Fruit fly (Drosophila melanogaster) whole organism, embryonic: ENCODE results near the gene CG31103.
A peak's percentile ranks its signal among the peaks of the same experiment; 100 is the strongest.

Experiments used
- Aef1 ChIP-seq: fragments of 200-800 bp; sonication (Bioruptor generic); IDR thresholded peaks from 3 replicates; pipeline ENCODE4 v1.3.6; 2022; ENCODE audit warnings: missing biosample characterization, missing genetic modification characterization
- B-H2 ChIP-seq: fragments of 200-800 bp; sonication (Bioruptor generic); optimal IDR thresholded peaks from 2 replicates; lab custom pipeline; 2018; ENCODE audit warnings: missing biosample characterization, mild to moderate bottlenecking, missing genetic modification characterization
- CG10321 ChIP-seq: fragments of 200-800 bp; sonication (Bioruptor generic); IDR thresholded peaks from 2 replicates; pipeline ENCODE4 v1.3.6; 2022; ENCODE audit warnings: missing biosample characterization, missing genetic modification characterization
- CG11085 ChIP-seq: fragments of 200-800 bp; sonication (Bioruptor generic); IDR thresholded peaks from 2 replicates; pipeline ENCODE4 v1.3.6; 2022; ENCODE audit warnings: missing biosample characterization, missing genetic modification characterization
- CG14014 ChIP-seq: fragments of 200-800 bp; sonication (Bioruptor generic); IDR thresholded peaks from 2 replicates; pipeline ENCODE4 v1.3.6; 2022; ENCODE audit warnings: missing biosample characterization, missing genetic modification characterization
- CG14860 ChIP-seq: fragments of 200-800 bp; sonication (Bioruptor generic); IDR thresholded peaks from 3 replicates; pipeline ENCODE4 v1.3.6; 2022; ENCODE audit warnings: missing biosample characterization, missing genetic modification characterization; ENCODE audit not compliant: partially characterized antibody
- CG16813 ChIP-seq: fragments of 200-800 bp; sonication (Bioruptor generic); IDR thresholded peaks from 3 replicates; pipeline ENCODE4 v1.3.6; 2022; ENCODE audit warnings: missing biosample characterization, missing genetic modification characterization; ENCODE audit not compliant: partially characterized antibody
- CG17829 ChIP-seq: fragments of 200-800 bp; optimal IDR thresholded peaks from 2 replicates; lab custom pipeline; 2019; ENCODE audit warnings: missing biosample characterization, mild to moderate bottlenecking, missing genetic modification characterization, moderate library complexity
- CG2129 ChIP-seq: fragments of 200-800 bp; sonication (Bioruptor generic); IDR thresholded peaks from 2 replicates; pipeline ENCODE4 v1.3.6; 2022; ENCODE audit warnings: missing biosample characterization, missing genetic modification characterization; ENCODE audit not compliant: partially characterized antibody
- CG30403 ChIP-seq: fragments of 200-800 bp; sonication (Bioruptor generic); optimal IDR thresholded peaks from 3 replicates; lab custom pipeline; 2016; ENCODE audit warnings: missing biosample characterization, missing genetic modification characterization
- CG32532 ChIP-seq: fragments of 200-800 bp; sonication (Bioruptor generic); IDR thresholded peaks from 2 replicates; pipeline ENCODE4 v1.3.6; 2022; ENCODE audit warnings: missing biosample characterization, missing genetic modification characterization
- CG32772 ChIP-seq: fragments of 200-800 bp; sonication (Bioruptor generic); IDR thresholded peaks from 2 replicates; pipeline ENCODE4 v1.3.6; 2022; ENCODE audit warnings: missing biosample characterization, missing genetic modification characterization
- CG3726 ChIP-seq: fragments of 200-800 bp; sonication (Bioruptor generic); IDR thresholded peaks from 3 replicates; pipeline ENCODE4, ENCODE4 v1.3.6; 2022; ENCODE audit warnings: missing biosample characterization, missing genetic modification characterization
- CG4360 ChIP-seq: fragments of 200-800 bp; sonication (Bioruptor generic); IDR thresholded peaks from 2 replicates; pipeline ENCODE4 v1.3.6; 2022; ENCODE audit warnings: missing biosample characterization, missing genetic modification characterization
- CG4404 ChIP-seq: fragments of 200-800 bp; sonication (Bioruptor generic); IDR thresholded peaks from 2 replicates; pipeline ENCODE4 v1.3.6; 2022; ENCODE audit warnings: missing biosample characterization, missing genetic modification characterization
- CG6791 ChIP-seq: fragments of 200-800 bp; sonication (Bioruptor generic); IDR thresholded peaks from 3 replicates; pipeline ENCODE4 v1.3.6; 2022; ENCODE audit warnings: missing biosample characterization, missing genetic modification characterization; ENCODE audit not compliant: partially characterized antibody
- CG7372 ChIP-seq: fragments of 200-800 bp; sonication (Bioruptor generic); IDR thresholded peaks from 2 replicates; pipeline ENCODE4 v1.3.6; 2022; ENCODE audit warnings: missing biosample characterization, missing genetic modification characterization
- CG8478 ChIP-seq: fragments of >200 bp; optimal IDR thresholded peaks from 2 replicates; lab custom pipeline; 2018
- CG9609 ChIP-seq: fragments of 200-800 bp; sonication (Bioruptor generic); optimal IDR thresholded peaks from 3 replicates; lab custom pipeline; 2016; ENCODE audit warnings: missing biosample characterization, missing genetic modification characterization
- CG9876 ChIP-seq: fragments of 200-800 bp; sonication (Bioruptor generic); optimal IDR thresholded peaks from 2 replicates; lab custom pipeline; 2016; ENCODE audit warnings: missing biosample characterization, missing genetic modification characterization
- Dad ChIP-seq: fragments of 200-800 bp; sonication (Bioruptor generic); optimal IDR thresholded peaks from 3 replicates; lab custom pipeline; 2016; ENCODE audit warnings: missing biosample characterization, missing genetic modification characterization
- HLH3B ChIP-seq: fragments of 200-800 bp; sonication (Bioruptor generic); IDR thresholded peaks from 2 replicates; pipeline ENCODE4 v1.3.6; 2022; ENCODE audit warnings: missing biosample characterization, missing genetic modification characterization
- Hey ChIP-seq: fragments of 200-800 bp; sonication (Bioruptor generic); optimal IDR thresholded peaks from 3 replicates; lab custom pipeline; 2018; ENCODE audit warnings: missing biosample characterization, mild to moderate bottlenecking, missing genetic modification characterization
- HmgZ ChIP-seq: fragments of 200-800 bp; sonication (Bioruptor generic); optimal IDR thresholded peaks from 2 replicates; lab custom pipeline; 2018; ENCODE audit warnings: missing biosample characterization, mild to moderate bottlenecking, missing genetic modification characterization
- Jarid2 ChIP-seq: fragments of 200-800 bp; sonication (Bioruptor generic); optimal IDR thresholded peaks from 3 replicates; lab custom pipeline; 2017; ENCODE audit warnings: mild to moderate bottlenecking, missing biosample characterization, missing genetic modification reagents, missing genetic modification characterization
- MBD-R2 ChIP-seq: fragments of 200-800 bp; sonication (Bioruptor generic); IDR thresholded peaks from 2 replicates; pipeline ENCODE4 v1.3.6; 2022; ENCODE audit warnings: missing biosample characterization, missing genetic modification characterization
- MESR4 ChIP-seq: fragments of 200-800 bp; sonication (Bioruptor generic); optimal IDR thresholded peaks from 2 replicates; lab custom pipeline; 2018; ENCODE audit warnings: missing biosample characterization, mild to moderate bottlenecking, missing genetic modification characterization, moderate library complexity
- Med ChIP-seq: fragments of 200-800 bp; sonication (Bioruptor generic); peaks from one replicate; lab custom pipeline; 2016; ENCODE audit warnings: missing biosample characterization, missing genetic modification characterization, mild to moderate bottlenecking, inconsistent platforms, moderate library complexity
- PHDP ChIP-seq: fragments of 200-800 bp; sonication (Bioruptor generic); optimal IDR thresholded peaks from 3 replicates; lab custom pipeline; 2018; ENCODE audit warnings: missing biosample characterization, mild to moderate bottlenecking, missing genetic modification characterization, moderate library complexity
- aop ChIP-seq: fragments of 200-800 bp; sonication (Bioruptor generic); IDR thresholded peaks from 2 replicates; pipeline ENCODE4 v1.3.6; 2022; ENCODE audit warnings: missing biosample characterization, missing genetic modification characterization
- bcd ChIP-seq: fragments of 200-800 bp; sonication (Bioruptor generic); optimal IDR thresholded peaks from 2 replicates; lab custom pipeline; 2017; ENCODE audit warnings: missing biosample characterization, mild to moderate bottlenecking, missing genetic modification characterization
- chinmo ChIP-seq: fragments of 200-800 bp; sonication (Bioruptor generic); IDR thresholded peaks from 4 replicates; pipeline ENCODE4 v1.3.6; 2022; ENCODE audit warnings: missing biosample characterization, missing genetic modification characterization; ENCODE audit not compliant: partially characterized antibody
- corto ChIP-seq: fragments of 200-800 bp; sonication (Bioruptor generic); optimal IDR thresholded peaks from 2 replicates; lab custom pipeline; 2016; ENCODE audit warnings: missing biosample characterization, mild to moderate bottlenecking, missing genetic modification characterization, moderate library complexity
- croc ChIP-seq: fragments of 200-800 bp; sonication (Bioruptor generic); conservative IDR thresholded peaks from 3 replicates; pipeline ENCODE4 v1.3.6; 2022; ENCODE audit warnings: missing biosample characterization, missing genetic modification characterization
- dati ChIP-seq: fragments of 200-800 bp; sonication (Bioruptor generic); IDR thresholded peaks from 2 replicates; pipeline ENCODE4 v1.3.6; 2022; ENCODE audit warnings: missing biosample characterization, missing genetic modification characterization
- eve ChIP-seq, 2 experiments: fragments of >200 bp; optimal IDR thresholded peaks; 2 replicates each; lab custom pipeline; 2017; ENCODE audit warnings: missing biosample characterization in 2 of 2, missing genetic modification characterization in 2 of 2
- exex ChIP-seq: fragments of 200-800 bp; sonication (Bioruptor generic); optimal IDR thresholded peaks from 4 replicates; lab custom pipeline; 2018; ENCODE audit warnings: missing biosample characterization, mild to moderate bottlenecking, missing genetic modification characterization, moderate library complexity
- gcm2 ChIP-seq: fragments of 200-800 bp; sonication (Bioruptor generic); optimal IDR thresholded peaks from 2 replicates; lab custom pipeline; 2016; ENCODE audit warnings: missing biosample characterization, missing genetic modification characterization
- grn ChIP-seq: fragments of 200-800 bp; sonication (Bioruptor generic); optimal IDR thresholded peaks from 3 replicates; lab custom pipeline; 2017; ENCODE audit warnings: missing biosample characterization, missing genetic modification characterization
- h ChIP-seq: fragments of >200 bp; optimal IDR thresholded peaks from 2 replicates; lab custom pipeline; 2017
- ken ChIP-seq: fragments of 200-800 bp; sonication (Bioruptor generic); IDR thresholded peaks from 3 replicates; pipeline ENCODE4 v1.3.6; 2022; ENCODE audit warnings: missing biosample characterization, missing genetic modification characterization
- lov ChIP-seq, 2 experiments: fragments of 200-800 bp in 1 of 2; fragments of >200 bp in 1 of 2; sonication (Bioruptor generic) in 1 of 2; IDR thresholded peaks in 1 of 2; optimal IDR thresholded peaks in 1 of 2; 2 replicates in 1 of 2; 3 replicates in 1 of 2; pipeline versions ENCODE4 v1.3.6 to Lab custom; 2017 to 2022; ENCODE audit warnings: missing biosample characterization in 1 of 2, missing genetic modification characterization in 1 of 2
- psq ChIP-seq: fragments of 200-800 bp; sonication (Bioruptor generic); optimal IDR thresholded peaks from 2 replicates; lab custom pipeline; 2017; ENCODE audit warnings: missing biosample characterization, missing genetic modification characterization
- seq ChIP-seq: fragments of 200-800 bp; sonication (Bioruptor generic); IDR thresholded peaks from 2 replicates; pipeline ENCODE4 v1.3.6; 2022; ENCODE audit warnings: missing biosample characterization, missing genetic modification characterization
- sim ChIP-seq: fragments of 200-800 bp; sonication (Bioruptor generic); IDR thresholded peaks from 2 replicates; pipeline ENCODE4 v1.3.6; 2022; ENCODE audit warnings: missing biosample characterization, missing genetic modification characterization
- slou ChIP-seq: fragments of 200-800 bp; sonication (Bioruptor generic); optimal IDR thresholded peaks from 3 replicates; lab custom pipeline; 2016; ENCODE audit warnings: missing biosample characterization, missing genetic modification characterization
- slp2 ChIP-seq: fragments of 200-800 bp; sonication (Bioruptor generic); optimal IDR thresholded peaks from 2 replicates; lab custom pipeline; 2016; ENCODE audit warnings: missing biosample characterization, missing genetic modification characterization
- tx ChIP-seq: fragments of 200-800 bp; sonication (Bioruptor generic); optimal IDR thresholded peaks from 2 replicates; lab custom pipeline; 2016; ENCODE audit warnings: missing biosample characterization, missing genetic modification characterization
- zen2 ChIP-seq: fragments of 200-800 bp; sonication (Bioruptor generic); IDR thresholded peaks from 3 replicates; pipeline ENCODE4 v1.3.6; 2022; ENCODE audit warnings: missing biosample characterization, missing genetic modification characterization; ENCODE audit not compliant: partially characterized antibody
- zfh1 ChIP-seq: fragments of 200-800 bp; sonication (Bioruptor generic); IDR thresholded peaks from 3 replicates; pipeline ENCODE4 v1.3.6; 2022; ENCODE audit warnings: missing biosample characterization, missing genetic modification characterization

CG31103 gene

dm6 chr3R:25207405-25208003 is 11.6 kb upstream of the CG31103 start (continued):
- TF ChIP-seq psq (GFP tag; lab: Kevin White, UChicago) (no peak), CG3726 (0 out of 3 replicates have a peak, but pooled peaks have one; percentile 61), HmgZ (tag; lab: Kevin White, UChicago) (peak; percentile 62), CG14860 (no peak), Hey (tag; lab: Kevin White, UChicago) (no peak), CG9876 (GFP tag; lab: Kevin White, UChicago) (no peak), h (lab: Kevin White, UChicago) (no peak), CG9609 (GFP tag; lab: Kevin White, UChicago) (no peak), bcd (GFP tag; lab: Kevin White, UChicago) (peak; percentile 69), sim (GFP tag; lab: Robert Waterston, UW) (peak; percentile 62), CG11085 (no peak), grn (GFP tag; lab: Kevin White, UChicago) (peak; percentile 52), PHDP (tag; lab: Kevin White, UChicago) (peak; percentile 80), CG4360 (GFP tag; lab: Robert Waterston, UW) (no peak), HLH3B (peak; percentile 66), MESR4 (GFP tag; lab: Kevin White, UChicago) (no peak), CG14014 (peak; percentile 63; the same call in 1 of the 2 replicates), eve (GFP tag; optimal IDR thresholded peaks at IDR 0.05; lab: Kevin White, UChicago) (peak in 1 of 2 experiments; percentile 85), corto (GFP tag; lab: Kevin White, UChicago) (no peak), aop (GFP tag; lab: Robert Waterston, UW) (no peak), slou (GFP tag; lab: Kevin White, UChicago) (no peak), B-H2 (no peak), tx (GFP tag; lab: Kevin White, UChicago) (peak; percentile 10), CG7372 (peak; percentile 41; the same call in 1 of the 2 replicates), CG32772 (GFP tag; lab: Robert Waterston, UW) (0 out of 2 replicates have a peak, but pooled peaks have one; percentile 47), CG16813 (no peak)

dm6 chr3R:25208042-25208766 is 10.9 kb upstream of the CG31103 start, which contains the start of gene Cad96Ca:
Gene Cad96Ca, minus strand, starts transcription at chr3R:25208283.
- TF ChIP-seq slp2 (GFP tag; lab: Kevin White, UChicago) (no peak), CG6791 (GFP tag; lab: Robert Waterston, UW) (no peak), MBD-R2 (GFP tag; lab: Robert Waterston, UW) (no peak), zfh1 (GFP tag; lab: Robert Waterston, UW) (no peak), croc (GFP tag; lab: Robert Waterston, UW) (no peak), exex (no peak), Dad (GFP tag; lab: Kevin White, UChicago) (no peak), seq (GFP tag; lab: Robert Waterston, UW) (no peak), dati (GFP tag; lab: Robert Waterston, UW) (no peak), gcm2 (no peak), CG2129 (no peak), lov (optimal IDR thresholded peaks at IDR 0.05; lab: Kevin White, UChicago) (no peak), lov (GFP tag; IDR thresholded peaks at IDR 0.05; lab: Robert Waterston, UW) (no peak), CG17829 (tag; lab: Kevin White, UChicago) (no peak), CG32532 (GFP tag; lab: Robert Waterston, UW) (peak; percentile 45; the same call in 1 of the 2 replicates), Jarid2 (GFP tag; lab: Kevin White, UChicago) (peak; percentile 57), CG7372 (no peak), CG4404 (no peak), Aef1 (GFP tag; lab: Robert Waterston, UW) (no peak), Med (no peak), CG8478 (lab: Kevin White, UChicago) (no peak), ken (GFP tag; lab: Robert Waterston, UW) (0 out of 3 replicates have a peak, but pooled peaks have one; percentile 6), CG30403 (GFP tag; lab: Kevin White, UChicago) (no peak), chinmo (GFP tag; lab: Robert Waterston, UW) (0 out of 4 replicates have a peak, but pooled peaks have one; percentile 36), CG10321 (GFP tag; lab: Robert Waterston, UW) (no peak), zen2 (GFP tag; lab: Robert Waterston, UW) (peak; percentile 40; the same call in 2 of the 3 replicates)
